Fruit fly (Drosophila melanogaster) whole organism, embryonic: ENCODE measurements around the gene Or85a.

ENCODE experiments used
- ATbp ChIP-seq: fragments of 200-800 bp; sonication (Bioruptor generic); optimal IDR thresholded peaks from 2 replicates; lab custom pipeline; 2017; ENCODE audit warnings: missing biosample characterization, mild to moderate bottlenecking, missing genetic modification characterization, missing genetic modification reagents
- Awh ChIP-seq: fragments of 200-800 bp; sonication (Bioruptor generic); IDR thresholded peaks from 2 replicates; pipeline ENCODE4, ENCODE4 v1.3.6; 2022; ENCODE audit warnings: missing biosample characterization, missing genetic modification characterization
- CG1024 ChIP-seq: fragments of 200-800 bp; sonication (Bioruptor generic); IDR thresholded peaks from 2 replicates; pipeline ENCODE4 v1.3.6; 2022; ENCODE audit warnings: missing biosample characterization, missing genetic modification characterization
- CG10543 ChIP-seq: fragments of 200-800 bp; sonication (Bioruptor generic); optimal IDR thresholded peaks from 3 replicates; lab custom pipeline; 2017; ENCODE audit warnings: missing biosample characterization, mild to moderate bottlenecking, missing genetic modification characterization, moderate library complexity
- CG11093 ChIP-seq: fragments of 200-800 bp; sonication (Bioruptor generic); IDR thresholded peaks from 3 replicates; pipeline ENCODE4 v1.3.6; 2022; ENCODE audit warnings: missing biosample characterization, missing genetic modification characterization
- CG13123 ChIP-seq: fragments of 200-800 bp; sonication (Bioruptor generic); optimal IDR thresholded peaks from 2 replicates; lab custom pipeline; 2016; ENCODE audit warnings: missing biosample characterization, missing genetic modification characterization
- CG14014 ChIP-seq: fragments of 200-800 bp; sonication (Bioruptor generic); IDR thresholded peaks from 2 replicates; pipeline ENCODE4 v1.3.6; 2022; ENCODE audit warnings: missing biosample characterization, missing genetic modification characterization
- CG14965 ChIP-seq: fragments of 200-800 bp; sonication (Bioruptor generic); optimal IDR thresholded peaks from 2 replicates; lab custom pipeline; 2016; ENCODE audit warnings: missing biosample characterization, missing genetic modification characterization, borderline replicate concordance
- CG15073 ChIP-seq: fragments of 200-800 bp; sonication (Bioruptor generic); optimal IDR thresholded peaks from 2 replicates; lab custom pipeline; 2016; ENCODE audit warnings: missing biosample characterization, missing genetic modification characterization
- CG2199 ChIP-seq: fragments of 200-800 bp; sonication (Bioruptor generic); IDR thresholded peaks from 3 replicates; pipeline ENCODE4 v1.3.6; 2022; ENCODE audit warnings: missing biosample characterization, missing genetic modification characterization
- CG2712 ChIP-seq: fragments of 200-800 bp; optimal IDR thresholded peaks from 3 replicates; lab custom pipeline; 2019; ENCODE audit warnings: missing biosample characterization, mild to moderate bottlenecking, missing genetic modification characterization, moderate library complexity
- CG2875 ChIP-seq: fragments of 200-800 bp; sonication (Bioruptor generic); optimal IDR thresholded peaks from 2 replicates; lab custom pipeline; 2017; ENCODE audit warnings: missing biosample characterization, mild to moderate bottlenecking, missing genetic modification characterization, missing genetic modification reagents
- CG2889 ChIP-seq: fragments of 200-800 bp; sonication (Bioruptor generic); IDR thresholded peaks from 3 replicates; pipeline ENCODE4 v1.3.6; 2022; ENCODE audit warnings: missing biosample characterization, missing genetic modification characterization
- CG30403 ChIP-seq: fragments of 200-800 bp; sonication (Bioruptor generic); optimal IDR thresholded peaks from 3 replicates; lab custom pipeline; 2016; ENCODE audit warnings: missing biosample characterization, missing genetic modification characterization
- CG34376 ChIP-seq: fragments of 200-800 bp; sonication (Bioruptor generic); optimal IDR thresholded peaks from 2 replicates; lab custom pipeline; 2018; ENCODE audit warnings: missing biosample characterization, mild to moderate bottlenecking, missing genetic modification characterization
- CG3847 ChIP-seq: fragments of 200-800 bp; sonication (Bioruptor generic); IDR thresholded peaks from 2 replicates; pipeline ENCODE4 v1.3.6; 2022; ENCODE audit warnings: missing biosample characterization, missing genetic modification characterization
- CG4730 ChIP-seq: fragments of 200-800 bp; sonication (Bioruptor generic); IDR thresholded peaks from 2 replicates; pipeline ENCODE4 v1.3.6; 2022; ENCODE audit warnings: missing biosample characterization, missing genetic modification characterization
- CG8290 ChIP-seq, 3 experiments: fragments of 200-800 bp; sonication (Bioruptor generic); optimal IDR thresholded peaks; 2 replicates each; lab custom pipeline; 2016 to 2019; ENCODE audit warnings: missing biosample characterization in 3 of 3, missing genetic modification characterization in 3 of 3, mild to moderate bottlenecking in 2 of 3, moderate library complexity in 1 of 3
- CG9215 ChIP-seq: fragments of 200-800 bp; sonication (Bioruptor generic); IDR thresholded peaks from 2 replicates; pipeline ENCODE4 v1.3.6; 2022; ENCODE audit warnings: missing biosample characterization, missing genetic modification characterization
- CG9932 ChIP-seq: fragments of 200-800 bp; sonication (Bioruptor generic); IDR thresholded peaks from 2 replicates; pipeline ENCODE4 v1.3.6; 2022; ENCODE audit warnings: missing biosample characterization, missing genetic modification characterization
- CHES-1-like ChIP-seq: fragments of 200-800 bp; sonication (Bioruptor generic); optimal IDR thresholded peaks from 2 replicates; lab custom pipeline; 2016; ENCODE audit warnings: missing biosample characterization, missing genetic modification characterization
- ERR ChIP-seq: fragments of 200-800 bp; sonication (Bioruptor generic); optimal IDR thresholded peaks from 2 replicates; lab custom pipeline; 2016; ENCODE audit warnings: missing biosample characterization, missing genetic modification characterization
- Hmx ChIP-seq: fragments of 200-800 bp; sonication (Bioruptor generic); optimal IDR thresholded peaks from 2 replicates; lab custom pipeline; 2016; ENCODE audit warnings: missing biosample characterization, missing genetic modification characterization
- Hr51 ChIP-seq, 2 experiments: fragments of 200-800 bp; sonication (Bioruptor generic); optimal IDR thresholded peaks; 2 replicates in 1 of 2; 3 replicates in 1 of 2; lab custom pipeline; 2016 to 2018; ENCODE audit warnings: missing biosample characterization in 2 of 2, missing genetic modification characterization in 2 of 2, mild to moderate bottlenecking in 1 of 2, moderate library complexity in 1 of 2
- Hr78 ChIP-seq, 2 experiments: fragments of 200-800 bp in 1 of 2; fragments of >200 bp in 1 of 2; sonication (Bioruptor generic) in 1 of 2; optimal IDR thresholded peaks; 2 replicates each; lab custom pipeline; 2017 to 2019; ENCODE audit warnings: missing biosample characterization in 2 of 2, missing genetic modification characterization in 2 of 2, mild to moderate bottlenecking in 1 of 2, moderate library complexity in 1 of 2
- Hsf ChIP-seq: fragments of 200-800 bp; sonication (Bioruptor generic); optimal IDR thresholded peaks from 3 replicates; lab custom pipeline; 2016; ENCODE audit warnings: missing biosample characterization, missing genetic modification characterization
- Myb ChIP-seq: fragments of 200-800 bp; sonication (Bioruptor generic); optimal IDR thresholded peaks from 2 replicates; lab custom pipeline; 2016; ENCODE audit warnings: missing biosample characterization, missing genetic modification characterization
- Sox100B ChIP-seq: fragments of 200-800 bp; sonication (Bioruptor generic); optimal IDR thresholded peaks from 3 replicates; lab custom pipeline; 2018; ENCODE audit warnings: missing biosample characterization, mild to moderate bottlenecking, missing genetic modification characterization
- Trl ChIP-seq, 3 experiments: fragments of >200 bp in 2 of 3; fragments of 200-800 bp in 1 of 3; sonication (Bioruptor generic) in 1 of 3; optimal IDR thresholded peaks; 2 replicates in 1 of 3; 3 replicates in 2 of 3; lab custom pipeline; 2016 to 2017; ENCODE audit warnings: missing biosample characterization in 1 of 3, missing genetic modification characterization in 1 of 3
- al ChIP-seq: fragments of 200-800 bp; sonication (Bioruptor generic); IDR thresholded peaks from 2 replicates; pipeline ENCODE4 v1.3.6; 2022; ENCODE audit warnings: missing biosample characterization, missing genetic modification characterization
- cg ChIP-seq: fragments of 200-800 bp; sonication (Bioruptor generic); optimal IDR thresholded peaks from 3 replicates; lab custom pipeline; 2019; ENCODE audit warnings: missing biosample characterization, mild to moderate bottlenecking, missing genetic modification characterization, moderate library complexity
- chinmo ChIP-seq: fragments of 200-800 bp; sonication (Bioruptor generic); IDR thresholded peaks from 4 replicates; pipeline ENCODE4 v1.3.6; 2022; ENCODE audit warnings: missing biosample characterization, missing genetic modification characterization; ENCODE audit not compliant: partially characterized antibody
- chm ChIP-seq: fragments of 200-800 bp; sonication (Bioruptor generic); IDR thresholded peaks from 2 replicates; pipeline ENCODE4 v1.3.6; 2022; ENCODE audit warnings: missing biosample characterization, missing genetic modification characterization
- dimm ChIP-seq: fragments of 200-800 bp; sonication (Bioruptor generic); IDR thresholded peaks from 2 replicates; pipeline ENCODE4 v1.3.6; 2022; ENCODE audit warnings: missing biosample characterization, missing genetic modification characterization
- dmrt99B ChIP-seq: fragments of 200-800 bp; sonication (Bioruptor generic); optimal IDR thresholded peaks from 2 replicates; lab custom pipeline; 2018; ENCODE audit warnings: missing biosample characterization, mild to moderate bottlenecking, missing genetic modification characterization, moderate library complexity
- exex ChIP-seq: fragments of 200-800 bp; sonication (Bioruptor generic); optimal IDR thresholded peaks from 4 replicates; lab custom pipeline; 2018; ENCODE audit warnings: missing biosample characterization, mild to moderate bottlenecking, missing genetic modification characterization, moderate library complexity
- nmo ChIP-seq: fragments of 200-800 bp; sonication (Bioruptor generic); optimal IDR thresholded peaks from 2 replicates; lab custom pipeline; 2018; ENCODE audit warnings: missing biosample characterization, mild to moderate bottlenecking, missing genetic modification characterization, moderate library complexity
- pros ChIP-seq: fragments of 200-800 bp; sonication (Bioruptor generic); optimal IDR thresholded peaks from 3 replicates; lab custom pipeline; 2019; ENCODE audit warnings: missing biosample characterization, mild to moderate bottlenecking, missing genetic modification characterization, moderate library complexity
- ranshi ChIP-seq: fragments of 200-800 bp; sonication (Bioruptor generic); IDR thresholded peaks from 2 replicates; pipeline ENCODE4 v1.3.6; 2022; ENCODE audit warnings: missing biosample characterization, missing genetic modification characterization
- sc ChIP-seq, 3 experiments: fragments of >200 bp in 2 of 3; fragments of 200-800 bp in 1 of 3; sonication (Bioruptor generic) in 1 of 3; optimal IDR thresholded peaks; 2 replicates in 2 of 3; 3 replicates in 1 of 3; lab custom pipeline; 2017; ENCODE audit warnings: mild to moderate bottlenecking in 1 of 3, missing biosample characterization in 1 of 3, missing genetic modification characterization in 1 of 3, missing genetic modification reagents in 1 of 3
- sna ChIP-seq: fragments of 200-800 bp; sonication (Bioruptor generic); IDR thresholded peaks from 2 replicates; pipeline ENCODE4 v1.3.6; 2022; ENCODE audit warnings: missing biosample characterization, missing genetic modification characterization; ENCODE audit not compliant: partially characterized antibody
- ssp ChIP-seq: fragments of 200-800 bp; sonication (Bioruptor generic); IDR thresholded peaks from 2 replicates; pipeline ENCODE4 v1.3.6; 2022; ENCODE audit warnings: missing biosample characterization, missing genetic modification characterization
- stwl ChIP-seq: fragments of 200-800 bp; sonication (Bioruptor generic); optimal IDR thresholded peaks from 3 replicates; lab custom pipeline; 2018; ENCODE audit warnings: missing biosample characterization, mild to moderate bottlenecking, missing genetic modification characterization, moderate library complexity
- sug ChIP-seq: fragments of 200-800 bp; optimal IDR thresholded peaks from 2 replicates; lab custom pipeline; 2019; ENCODE audit warnings: missing biosample characterization, mild to moderate bottlenecking, missing genetic modification characterization, moderate library complexity

The Or85a gene

DNA sequence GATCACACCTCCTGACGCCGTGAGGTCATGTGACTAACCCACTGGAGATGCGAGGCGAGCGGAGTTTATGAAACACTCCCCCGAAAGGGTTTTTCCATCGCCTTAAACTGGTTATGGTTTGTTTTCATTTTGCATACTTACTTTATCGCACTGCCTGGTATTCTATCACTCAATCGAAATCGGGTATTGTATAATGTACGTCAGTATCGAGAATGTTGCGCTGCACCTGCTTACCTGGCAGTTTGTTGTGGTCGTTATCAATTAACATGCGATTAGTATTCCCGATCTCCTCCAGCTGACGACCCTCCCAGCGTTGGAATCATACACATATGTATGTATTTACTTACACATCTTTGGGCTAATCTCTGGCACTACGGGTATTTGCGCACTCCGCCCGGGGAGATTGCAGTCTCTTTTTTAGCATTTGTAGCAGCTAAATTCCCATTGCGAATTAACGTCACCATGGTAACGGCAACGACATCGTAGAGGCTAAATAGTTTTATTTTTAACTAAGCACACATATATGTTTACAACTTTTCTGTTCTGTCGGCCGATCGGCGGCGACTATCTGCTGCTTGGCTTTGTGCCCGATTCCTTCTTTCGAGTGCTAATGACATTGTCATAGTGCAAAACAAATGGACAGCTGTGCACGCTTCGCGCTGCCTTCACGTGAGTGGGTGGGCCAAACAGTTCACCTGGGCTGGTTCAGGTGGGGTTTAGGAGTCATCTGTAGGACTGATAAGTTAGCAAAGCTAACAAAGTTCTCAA lies 31.6 kb downstream of the Or85a start (continued):
- TF ChIP-seq ERR (peak; percentile 25), CG2199 (GFP tag; lab: Robert Waterston, UW) (0 out of 3 replicates have a peak, but pooled peaks have one; percentile 16), CG10543 (GFP tag; lab: Kevin White, UChicago) (peak; percentile 43), dmrt99B (tag; lab: Kevin White, UChicago) (no peak), CG2889 (GFP tag; lab: Robert Waterston, UW) (no peak), exex (tag; lab: Kevin White, UChicago) (peak; percentile 47)

dm6 chr3R:8353994-8354393 lies 32.4 kb downstream of the Or85a start:
- TF ChIP-seq Hr51 (GFP tag; optimal IDR thresholded peaks at IDR 0.05; lab: Kevin White, UChicago) (no peak), pros (GFP tag; lab: Kevin White, UChicago) (no peak), Myb (GFP tag; lab: Kevin White, UChicago) (no peak), CG34376 (peak; percentile 22), CG2199 (GFP tag; lab: Robert Waterston, UW) (0 out of 3 replicates have a peak, but pooled peaks have one; percentile 6), CG13123 (GFP tag; lab: Kevin White, UChicago) (no peak), CG11093 (GFP tag; lab: Robert Waterston, UW) (no peak), CG15073 (GFP tag; lab: Kevin White, UChicago) (no peak), Hsf (GFP tag; lab: Kevin White, UChicago) (no peak), sna (no peak), dimm (GFP tag; lab: Robert Waterston, UW) (no peak), CG9932 (GFP tag; lab: Robert Waterston, UW) (no peak), Trl (optimal IDR thresholded peaks at IDR 0.05; lab: Kevin White, UChicago) (no peak), Trl (GFP tag; optimal IDR thresholded peaks at IDR 0.05; lab: Kevin White, UChicago) (no peak), CHES-1-like (GFP tag; lab: Kevin White, UChicago) (no peak), CG8290 (GFP tag; optimal IDR thresholded peaks at IDR 0.05; lab: Kevin White, UChicago) (no peak), CG8290 (tag; optimal IDR thresholded peaks at IDR 0.05; lab: Kevin White, UChicago) (peak in 1 of 2 experiments; percentile 34), ranshi (GFP tag; lab: Robert Waterston, UW) (no peak), Hr78 (GFP tag; optimal IDR thresholded peaks at IDR 0.05; lab: Kevin White, UChicago) (peak in 1 of 2 experiments; percentile 31), chinmo (GFP tag; lab: Robert Waterston, UW) (peak; percentile 52; the same call in 1 of the 4 replicates), cg (GFP tag; lab: Kevin White, UChicago) (peak; percentile 3), Sox100B (GFP tag; lab: Kevin White, UChicago) (no peak), chm (GFP tag; lab: Robert Waterston, UW) (0 out of 2 replicates have a peak, but pooled peaks have one; percentile 10), CG2875 (GFP tag; lab: Kevin White, UChicago) (no peak), ATbp (GFP tag; lab: Kevin White, UChicago) (no peak)

- TF ChIP-seq sug (tag; lab: Kevin White, UChicago) (peak; percentile 73), sc (optimal IDR thresholded peaks at IDR 0.05; lab: Kevin White, UChicago) (no peak), sc (GFP tag; optimal IDR thresholded peaks at IDR 0.05; lab: Kevin White, UChicago) (no peak), CG30403 (peak; percentile 33), Awh (GFP tag; lab: Robert Waterston, UW) (peak; percentile 74), nmo (peak; percentile 37), CG4730 (GFP tag; lab: Robert Waterston, UW) (peak; percentile 47), CG1024 (GFP tag; lab: Robert Waterston, UW) (0 out of 2 replicates have a peak, but pooled peaks have one; percentile 16), CG2712 (tag; lab: Kevin White, UChicago) (peak; percentile 42), CG14965 (GFP tag; lab: Kevin White, UChicago) (no peak), CG9215 (GFP tag; lab: Robert Waterston, UW) (peak; percentile 21; the same call in 1 of the 2 replicates), al (peak; percentile 55; the same call in 1 of the 2 replicates), CG14014 (GFP tag; lab: Robert Waterston, UW) (peak; percentile 59; the same call in 1 of the 2 replicates), ssp (peak; percentile 31; the same call in 1 of the 2 replicates), stwl (tag; lab: Kevin White, UChicago) (no peak), Hmx (no peak), CG2199 (GFP tag; lab: Robert Waterston, UW) (no peak), CG3847 (GFP tag; lab: Robert Waterston, UW) (peak; percentile 52; the same call in 1 of the 2 replicates)
These were observed 32.9 kb downstream of the Or85a start for dm6 chr3R:8354458-8354857.
